Fruit fly (Drosophila melanogaster): Measurements from ENCODE around the gene btn.

btn gene

DNA sequence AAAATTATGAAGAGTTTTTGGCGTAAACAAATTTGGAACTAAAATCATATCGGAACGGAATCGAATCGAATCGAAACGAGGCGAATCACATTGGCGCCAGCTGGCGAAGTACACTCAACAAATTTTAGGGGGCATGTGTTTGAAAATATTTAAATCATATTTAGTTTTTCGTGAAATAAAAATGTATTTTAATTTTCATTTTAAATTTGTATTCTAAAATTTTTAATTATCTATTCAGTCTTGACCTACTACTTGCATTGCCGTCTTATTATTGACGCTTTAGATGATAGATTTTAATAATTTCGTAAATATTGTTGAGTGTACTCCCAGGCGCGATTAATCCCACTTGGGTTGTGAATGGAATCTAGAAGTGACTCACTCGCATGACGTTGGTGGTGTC, 42.7 kb upstream of the btn start (continued):
- TF ChIP-seq CG2678 (tag; optimal IDR thresholded peaks at IDR 0.05): peak; percentile 31
- peak; percentile 36 for TF ChIP-seq grau (tag; optimal IDR thresholded peaks at IDR 0.05)
- TF ChIP-seq CG18262 (tag; optimal IDR thresholded peaks at IDR 0.05): peak; percentile 24
- TF ChIP-seq CG6791 (GFP tag; IDR thresholded peaks at IDR 0.05; ENCODE audit: partially characterized antibody): no peak
- 0 out of 3 replicates have a peak, but pooled peaks have one; percentile 25 for TF ChIP-seq CG17361 (GFP tag; IDR thresholded peaks at IDR 0.05)
- TF ChIP-seq Hmr (GFP tag; optimal IDR thresholded peaks at IDR 0.05): peak; percentile 5
- no peak for TF ChIP-seq CG9609 (GFP tag; optimal IDR thresholded peaks at IDR 0.05)
- TF ChIP-seq ato (GFP tag; IDR thresholded peaks at IDR 0.05; ENCODE audit: partially characterized antibody): no peak
- TF ChIP-seq MTF-1 (GFP tag; optimal IDR thresholded peaks at IDR 0.05; ENCODE audit: borderline replicate concordance): no peak
- TF ChIP-seq bab2 (GFP tag; optimal IDR thresholded peaks at IDR 0.05): no peak
- TF ChIP-seq ro (GFP tag; IDR thresholded peaks at IDR 0.05): no peak
- TF ChIP-seq CG3407 (GFP tag; optimal IDR thresholded peaks at IDR 0.05): no peak
- TF ChIP-seq pfk (GFP tag; optimal IDR thresholded peaks at IDR 0.05): no peak
- TF ChIP-seq CG18599 (GFP tag; optimal IDR thresholded peaks at IDR 0.05): no peak
- TF ChIP-seq Hr3 (GFP tag; optimal IDR thresholded peaks at IDR 0.05): no peak
- TF ChIP-seq CG12942 (GFP tag; optimal IDR thresholded peaks at IDR 0.05): no peak
- no peak for TF ChIP-seq pnt (GFP tag; optimal IDR thresholded peaks at IDR 0.05)
- no peak for TF ChIP-seq C15 (GFP tag; IDR thresholded peaks at IDR 0.05)
- TF ChIP-seq CG13424 (tag; optimal IDR thresholded peaks at IDR 0.05): peak; percentile 13
- peak; percentile 32 for TF ChIP-seq gsb-n (tag; optimal IDR thresholded peaks at IDR 0.05)
- peak; percentile 13 for TF ChIP-seq CG10979 (tag; optimal IDR thresholded peaks at IDR 0.05)
- peak; percentile 1 for TF ChIP-seq CG10267 (tag; optimal IDR thresholded peaks at IDR 0.05)
- peak; percentile 19 for TF ChIP-seq CG12391 (tag; optimal IDR thresholded peaks at IDR 0.05)
- no peak for TF ChIP-seq CG3838 (GFP tag; optimal IDR thresholded peaks at IDR 0.05)
- no peak for TF ChIP-seq CG2199 (GFP tag; IDR thresholded peaks at IDR 0.05)
- TF ChIP-seq CG12104 (GFP tag; optimal IDR thresholded peaks at IDR 0.05): no peak
- no peak for TF ChIP-seq Abd-B (GFP tag; optimal IDR thresholded peaks at IDR 0.05)
- no peak for TF ChIP-seq Lim3 (GFP tag; IDR thresholded peaks at IDR 0.05)
- no peak for TF ChIP-seq CG18476 (GFP tag; optimal IDR thresholded peaks at IDR 0.05)
- no peak for TF ChIP-seq abd-A (tag; optimal IDR thresholded peaks at IDR 0.05)
- TF ChIP-seq kni (GFP tag; optimal IDR thresholded peaks at IDR 0.05): no peak
- no peak for TF ChIP-seq Mad (GFP tag; optimal IDR thresholded peaks at IDR 0.05)
- TF ChIP-seq Rfx (GFP tag; IDR thresholded peaks at IDR 0.05): no peak
- TF ChIP-seq CG2712 (tag; optimal IDR thresholded peaks at IDR 0.05): peak; percentile 24
- peak; percentile 36 for TF ChIP-seq CG7556 (GFP tag; optimal IDR thresholded peaks at IDR 0.05)
- peak; percentile 33 for TF ChIP-seq dmrt99B (tag; optimal IDR thresholded peaks at IDR 0.05)
- peak; percentile 23 for TF ChIP-seq CG7839 (tag; optimal IDR thresholded peaks at IDR 0.05)
- TF ChIP-seq Dref (GFP tag; IDR thresholded peaks at IDR 0.05): no peak
- peak; percentile 18 for TF ChIP-seq nmo (GFP tag; optimal IDR thresholded peaks at IDR 0.05)
- TF ChIP-seq Hr51 (GFP tag; optimal IDR thresholded peaks at IDR 0.05): peak in 1 of 2 experiments; percentile 51
- no peak for TF ChIP-seq sens-2 (GFP tag; IDR thresholded peaks at IDR 0.05)
- no peak for TF ChIP-seq Drgx (GFP tag; IDR thresholded peaks at IDR 0.05)
- TF ChIP-seq CG10543 (GFP tag; optimal IDR thresholded peaks at IDR 0.05): no peak
- no peak for TF ChIP-seq ash1 (GFP tag; optimal IDR thresholded peaks at IDR 0.05)
- TF ChIP-seq CG11504 (tag; optimal IDR thresholded peaks at IDR 0.05): peak; percentile 48
- TF ChIP-seq Kr (GFP tag; optimal IDR thresholded peaks at IDR 0.05): no peak
- no peak for TF ChIP-seq CG8478 (optimal IDR thresholded peaks at IDR 0.05)
- no peak for TF ChIP-seq CG11696 (GFP tag; IDR thresholded peaks at IDR 0.05)
- no peak for TF ChIP-seq ci (GFP tag; IDR thresholded peaks at IDR 0.05)
- no peak for TF ChIP-seq CG10654 (GFP tag; optimal IDR thresholded peaks at IDR 0.05)
- TF ChIP-seq dan (GFP tag; IDR thresholded peaks at IDR 0.05): no peak

Data from whole organism, embryonic.